Fruit fly (Drosophila melanogaster) whole organism, embryonic: ENCODE data around the gene lab.

ENCODE experiments used
- Blimp-1 ChIP-seq: fragments of 200-800 bp; sonication (Bioruptor generic); optimal IDR thresholded peaks from 3 replicates; lab custom pipeline; 2018; ENCODE audit warnings: missing biosample characterization, missing genetic modification characterization, mild to moderate bottlenecking, moderate library complexity, missing genetic modification reagents
- C15 ChIP-seq: fragments of 200-800 bp; sonication (Bioruptor generic); IDR thresholded peaks from 3 replicates; pipeline ENCODE4 v1.3.6; 2022; ENCODE audit warnings: missing biosample characterization, missing genetic modification characterization
- CG10321 ChIP-seq: fragments of 200-800 bp; sonication (Bioruptor generic); IDR thresholded peaks from 2 replicates; pipeline ENCODE4 v1.3.6; 2022; ENCODE audit warnings: missing biosample characterization, missing genetic modification characterization
- CG10565 ChIP-seq: fragments of 200-800 bp; sonication (Bioruptor generic); optimal IDR thresholded peaks from 3 replicates; lab custom pipeline; 2016; ENCODE audit warnings: missing biosample characterization, mild to moderate bottlenecking, missing genetic modification characterization
- CG11398 ChIP-seq: fragments of 200-800 bp; sonication (Bioruptor generic); optimal IDR thresholded peaks from 2 replicates; lab custom pipeline; 2016; ENCODE audit warnings: missing biosample characterization, missing genetic modification characterization
- CG11695 ChIP-seq: fragments of 200-800 bp; sonication (Bioruptor generic); IDR thresholded peaks from 3 replicates; pipeline ENCODE4 v1.3.6; 2022; ENCODE audit warnings: missing biosample characterization, missing genetic modification characterization
- CG13624 ChIP-seq: fragments of 200-800 bp; sonication (Bioruptor generic); optimal IDR thresholded peaks from 2 replicates; lab custom pipeline; 2016; ENCODE audit warnings: missing biosample characterization, missing genetic modification characterization
- CG14667 ChIP-seq: fragments of 200-800 bp; sonication (Bioruptor generic); IDR thresholded peaks from 2 replicates; pipeline ENCODE4 v1.3.6; 2022; ENCODE audit warnings: missing biosample characterization, missing genetic modification characterization
- CG18619 ChIP-seq: fragments of 200-800 bp; sonication (Bioruptor generic); optimal IDR thresholded peaks from 3 replicates; lab custom pipeline; 2017; ENCODE audit warnings: missing biosample characterization, mild to moderate bottlenecking, missing genetic modification characterization
- CG2199 ChIP-seq: fragments of 200-800 bp; sonication (Bioruptor generic); IDR thresholded peaks from 3 replicates; pipeline ENCODE4 v1.3.6; 2022; ENCODE audit warnings: missing biosample characterization, missing genetic modification characterization
- CG2889 ChIP-seq: fragments of 200-800 bp; sonication (Bioruptor generic); IDR thresholded peaks from 3 replicates; pipeline ENCODE4 v1.3.6; 2022; ENCODE audit warnings: missing biosample characterization, missing genetic modification characterization
- CG30403 ChIP-seq: fragments of 200-800 bp; sonication (Bioruptor generic); optimal IDR thresholded peaks from 3 replicates; lab custom pipeline; 2016; ENCODE audit warnings: missing biosample characterization, missing genetic modification characterization
- CG32772 ChIP-seq: fragments of 200-800 bp; sonication (Bioruptor generic); IDR thresholded peaks from 2 replicates; pipeline ENCODE4 v1.3.6; 2022; ENCODE audit warnings: missing biosample characterization, missing genetic modification characterization
- CG3281 ChIP-seq: fragments of 200-800 bp; sonication (Bioruptor generic); optimal IDR thresholded peaks from 3 replicates; lab custom pipeline; 2017; ENCODE audit warnings: missing biosample characterization, mild to moderate bottlenecking, missing genetic modification characterization
- CG33557 ChIP-seq: fragments of 200-800 bp; sonication (Bioruptor generic); optimal IDR thresholded peaks from 2 replicates; lab custom pipeline; 2019; ENCODE audit warnings: missing biosample characterization, mild to moderate bottlenecking, missing genetic modification characterization, moderate library complexity
- CG3407 ChIP-seq: fragments of 200-800 bp; sonication (Bioruptor generic); optimal IDR thresholded peaks from 2 replicates; lab custom pipeline; 2018; ENCODE audit warnings: missing biosample characterization, mild to moderate bottlenecking, missing genetic modification characterization
- CG5180 ChIP-seq: fragments of 200-800 bp; sonication (Bioruptor generic); optimal IDR thresholded peaks from 3 replicates; lab custom pipeline; 2017; ENCODE audit warnings: missing biosample characterization, missing genetic modification characterization, mild to moderate bottlenecking, moderate library complexity, missing genetic modification reagents
- CG6272 ChIP-seq: fragments of 200-800 bp; sonication (Bioruptor generic); IDR thresholded peaks from 2 replicates; pipeline ENCODE4 v1.3.6; 2022; ENCODE audit warnings: missing biosample characterization, missing genetic modification characterization
- CG7786 ChIP-seq: fragments of 200-800 bp; sonication (Bioruptor generic); optimal IDR thresholded peaks from 2 replicates; lab custom pipeline; 2016; ENCODE audit warnings: missing biosample characterization, missing genetic modification characterization
- CG7987 ChIP-seq: fragments of 200-800 bp; sonication (Bioruptor generic); optimal IDR thresholded peaks from 2 replicates; lab custom pipeline; 2018; ENCODE audit warnings: missing biosample characterization, mild to moderate bottlenecking, missing genetic modification characterization, moderate library complexity
- CG8290 ChIP-seq, 3 experiments: fragments of 200-800 bp; sonication (Bioruptor generic); optimal IDR thresholded peaks; 2 replicates each; lab custom pipeline; 2016 to 2019; ENCODE audit warnings: missing biosample characterization in 3 of 3, missing genetic modification characterization in 3 of 3, mild to moderate bottlenecking in 2 of 3, moderate library complexity in 1 of 3
- CG9727 ChIP-seq: fragments of 200-800 bp; sonication (Bioruptor generic); optimal IDR thresholded peaks from 3 replicates; lab custom pipeline; 2017; ENCODE audit warnings: missing biosample characterization, mild to moderate bottlenecking, missing genetic modification characterization
- CkIIα-i1 ChIP-seq: fragments of 200-800 bp; sonication (Bioruptor generic); IDR thresholded peaks from 2 replicates; pipeline ENCODE4 v1.3.6; 2022; ENCODE audit warnings: missing biosample characterization, missing genetic modification characterization
- Drgx ChIP-seq: fragments of 200-800 bp; sonication (Bioruptor generic); IDR thresholded peaks from 2 replicates; pipeline ENCODE4 v1.3.6; 2022; ENCODE audit warnings: missing biosample characterization, missing genetic modification characterization
- Fer3 ChIP-seq: fragments of 200-800 bp; sonication (Bioruptor generic); optimal IDR thresholded peaks from 2 replicates; lab custom pipeline; 2018; ENCODE audit warnings: missing biosample characterization, mild to moderate bottlenecking, missing genetic modification characterization, moderate library complexity
- GATAe ChIP-seq: fragments of 200-800 bp; sonication (Bioruptor generic); conservative IDR thresholded peaks from 2 replicates; pipeline ENCODE4 v1.3.6; 2022; ENCODE audit warnings: missing biosample characterization, missing genetic modification characterization
- Lim3 ChIP-seq: fragments of 200-800 bp; sonication (Bioruptor generic); IDR thresholded peaks from 2 replicates; pipeline ENCODE4 v1.3.6; 2022; ENCODE audit warnings: missing biosample characterization, missing genetic modification characterization
- Opbp ChIP-seq: fragments of 200-800 bp; sonication (Bioruptor generic); IDR thresholded peaks from 3 replicates; pipeline ENCODE4 v1.3.6; 2022; ENCODE audit warnings: missing biosample characterization, missing genetic modification characterization; ENCODE audit not compliant: partially characterized antibody
- Vsx1 ChIP-seq: fragments of 200-800 bp; sonication (Bioruptor generic); optimal IDR thresholded peaks from 2 replicates; lab custom pipeline; 2017; ENCODE audit warnings: missing biosample characterization, mild to moderate bottlenecking, missing genetic modification characterization, missing genetic modification reagents
- Xrp1 ChIP-seq: fragments of 200-800 bp; sonication (Bioruptor generic); IDR thresholded peaks from 2 replicates; pipeline ENCODE4 v1.3.6; 2022; ENCODE audit warnings: missing biosample characterization, missing genetic modification characterization
- ab ChIP-seq: fragments of 200-800 bp; sonication (Bioruptor generic); optimal IDR thresholded peaks from 2 replicates; lab custom pipeline; 2016; ENCODE audit warnings: missing biosample characterization, missing genetic modification characterization
- bab2 ChIP-seq: fragments of 200-800 bp; sonication (Bioruptor generic); optimal IDR thresholded peaks from 2 replicates; lab custom pipeline; 2016; ENCODE audit warnings: missing biosample characterization, missing genetic modification characterization
- bsh ChIP-seq, 2 experiments: fragments of 200-800 bp; sonication (Bioruptor generic); optimal IDR thresholded peaks; 2 replicates each; lab custom pipeline; 2017 to 2018; ENCODE audit warnings: mild to moderate bottlenecking in 2 of 2, missing biosample characterization in 2 of 2, missing genetic modification characterization in 2 of 2, moderate library complexity in 1 of 2
- cas ChIP-seq: fragments of 200-800 bp; sonication (Bioruptor generic); IDR thresholded peaks from 2 replicates; pipeline ENCODE4 v1.3.6; 2022; ENCODE audit warnings: missing biosample characterization, missing genetic modification characterization
- chinmo ChIP-seq: fragments of 200-800 bp; sonication (Bioruptor generic); IDR thresholded peaks from 4 replicates; pipeline ENCODE4 v1.3.6; 2022; ENCODE audit warnings: missing biosample characterization, missing genetic modification characterization; ENCODE audit not compliant: partially characterized antibody
- chm ChIP-seq: fragments of 200-800 bp; sonication (Bioruptor generic); IDR thresholded peaks from 2 replicates; pipeline ENCODE4 v1.3.6; 2022; ENCODE audit warnings: missing biosample characterization, missing genetic modification characterization
- croc ChIP-seq: fragments of 200-800 bp; sonication (Bioruptor generic); conservative IDR thresholded peaks from 3 replicates; pipeline ENCODE4 v1.3.6; 2022; ENCODE audit warnings: missing biosample characterization, missing genetic modification characterization
- dmrt11E ChIP-seq: fragments of 200-800 bp; sonication (Bioruptor generic); optimal IDR thresholded peaks from 3 replicates; lab custom pipeline; 2018; ENCODE audit warnings: missing biosample characterization, mild to moderate bottlenecking, missing genetic modification characterization, moderate library complexity
- gcm ChIP-seq: fragments of 200-800 bp; sonication (Bioruptor generic); optimal IDR thresholded peaks from 2 replicates; lab custom pipeline; 2019; ENCODE audit warnings: missing biosample characterization, mild to moderate bottlenecking, missing genetic modification characterization, moderate library complexity
- gro ChIP-seq: fragments of 200-800 bp; sonication (Bioruptor generic); optimal IDR thresholded peaks from 2 replicates; lab custom pipeline; 2016; ENCODE audit warnings: missing biosample characterization, missing genetic modification characterization
- gsb-n ChIP-seq: fragments of 200-800 bp; sonication (Bioruptor generic); optimal IDR thresholded peaks from 3 replicates; lab custom pipeline; 2018; ENCODE audit warnings: missing biosample characterization, mild to moderate bottlenecking, missing genetic modification characterization
- ham ChIP-seq: fragments of 200-800 bp; sonication (Bioruptor generic); IDR thresholded peaks from 2 replicates; pipeline ENCODE4 v1.3.6; 2022; ENCODE audit warnings: missing biosample characterization, missing genetic modification characterization
- ken ChIP-seq: fragments of 200-800 bp; sonication (Bioruptor generic); IDR thresholded peaks from 3 replicates; pipeline ENCODE4 v1.3.6; 2022; ENCODE audit warnings: missing biosample characterization, missing genetic modification characterization
- lbe ChIP-seq: fragments of 200-800 bp; sonication (Bioruptor generic); optimal IDR thresholded peaks from 2 replicates; lab custom pipeline; 2016; ENCODE audit warnings: missing biosample characterization, mild to moderate bottlenecking, missing genetic modification characterization
- nerfin-2 ChIP-seq: fragments of 200-800 bp; sonication (Bioruptor generic); IDR thresholded peaks from 2 replicates; pipeline ENCODE4 v1.3.6; 2022; ENCODE audit warnings: missing biosample characterization, missing genetic modification characterization; ENCODE audit not compliant: partially characterized antibody
- pfk ChIP-seq: fragments of 200-800 bp; sonication (Bioruptor generic); optimal IDR thresholded peaks from 2 replicates; lab custom pipeline; 2018; ENCODE audit warnings: missing biosample characterization, mild to moderate bottlenecking, missing genetic modification characterization, moderate library complexity
- prd ChIP-seq, 3 experiments: fragments of >200 bp in 2 of 3; fragments of 200-800 bp in 1 of 3; sonication (Bioruptor generic) in 1 of 3; optimal IDR thresholded peaks in 2 of 3; IDR thresholded peaks in 1 of 3; 2 replicates in 2 of 3; 3 replicates in 1 of 3; pipeline versions ENCODE4 v1.3.6 to Lab custom; 2017 to 2022; ENCODE audit warnings: missing biosample characterization in 1 of 3, missing genetic modification characterization in 1 of 3
- sima ChIP-seq: fragments of 200-800 bp; sonication (Bioruptor generic); optimal IDR thresholded peaks from 2 replicates; lab custom pipeline; 2016; ENCODE audit warnings: missing biosample characterization, missing genetic modification characterization
- trem ChIP-seq: fragments of 200-800 bp; optimal IDR thresholded peaks from 3 replicates; lab custom pipeline; 2019; ENCODE audit warnings: missing biosample characterization, mild to moderate bottlenecking, missing genetic modification characterization, moderate library complexity
- usp ChIP-seq: fragments of >200 bp; optimal IDR thresholded peaks from 2 replicates; lab custom pipeline; 2017; ENCODE audit warnings: missing biosample characterization, missing genetic modification characterization

Gene lab

DNA sequence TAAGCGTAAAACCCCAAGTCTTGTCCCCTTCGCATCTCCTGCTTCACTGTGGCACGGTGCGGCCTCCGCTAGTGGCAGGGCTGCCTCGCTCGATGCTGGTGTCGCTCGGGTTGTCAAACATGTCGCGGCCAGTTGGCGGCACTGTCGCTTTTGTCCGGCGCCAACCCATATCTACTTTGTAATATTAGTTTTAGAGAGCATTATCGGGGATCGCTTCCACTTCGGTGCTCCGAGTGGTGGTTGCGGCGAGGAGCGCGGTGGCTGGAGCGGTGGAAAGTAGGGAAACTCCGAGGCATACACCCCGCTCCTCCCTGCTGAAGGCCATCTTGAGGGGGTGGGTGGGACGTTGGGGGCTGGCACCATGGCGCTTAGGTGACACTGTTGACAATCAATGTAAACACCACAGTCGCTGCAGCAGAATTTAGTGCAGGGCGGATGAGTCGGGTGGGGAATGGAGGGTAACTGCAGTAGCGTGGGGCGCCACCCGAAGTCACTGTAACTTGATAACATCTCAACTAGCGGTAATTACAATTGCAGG lies 13.2 kb downstream of the lab start (continued):
- TF ChIP-seq CG8290 (GFP tag; optimal IDR thresholded peaks at IDR 0.05; lab: Kevin White, UChicago): no peak
- peak in 1 of 2 experiments; percentile 56 for TF ChIP-seq CG8290 (tag; optimal IDR thresholded peaks at IDR 0.05; lab: Kevin White, UChicago)
- TF ChIP-seq CG3281 (GFP tag; lab: Kevin White, UChicago): no peak
- no peak for TF ChIP-seq sima (GFP tag; lab: Kevin White, UChicago)
- TF ChIP-seq CG13624 (GFP tag; lab: Kevin White, UChicago): no peak
- TF ChIP-seq CG10565 (GFP tag; lab: Kevin White, UChicago): no peak
- no peak for TF ChIP-seq ham (GFP tag; lab: Robert Waterston, UW)
- TF ChIP-seq bab2 (GFP tag; lab: Kevin White, UChicago): no peak
- no peak for TF ChIP-seq CkIIα-i1
- TF ChIP-seq CG2889 (GFP tag; lab: Robert Waterston, UW): no peak
- TF ChIP-seq Blimp-1 (GFP tag; lab: Kevin White, UChicago): peak; percentile 37
- TF ChIP-seq gro (GFP tag; lab: Kevin White, UChicago): no peak
- TF ChIP-seq CG10321 (GFP tag; lab: Robert Waterston, UW): no peak
- TF ChIP-seq Xrp1: peak; percentile 71
- TF ChIP-seq lbe (GFP tag; lab: Kevin White, UChicago): no peak
- no peak for TF ChIP-seq prd (optimal IDR thresholded peaks at IDR 0.05; lab: Kevin White, UChicago)
- TF ChIP-seq prd (GFP tag; IDR thresholded peaks at IDR 0.05; lab: Robert Waterston, UW): peak; percentile 33; the same call in 1 of the 3 replicates
- no peak for TF ChIP-seq CG11398 (GFP tag; lab: Kevin White, UChicago)
- TF ChIP-seq usp (GFP tag; lab: Kevin White, UChicago): no peak
- peak; percentile 54; the same call in 1 of the 2 replicates for TF ChIP-seq chm (GFP tag; lab: Robert Waterston, UW)
- no peak for TF ChIP-seq croc (GFP tag; lab: Robert Waterston, UW)
- no peak for TF ChIP-seq CG14667 (GFP tag; lab: Robert Waterston, UW)
- TF ChIP-seq CG30403 (GFP tag; lab: Kevin White, UChicago): no peak
- no peak for TF ChIP-seq CG7786 (GFP tag; lab: Kevin White, UChicago)
- peak; percentile 17 for TF ChIP-seq CG7987 (GFP tag; lab: Kevin White, UChicago)
- TF ChIP-seq CG11695: no peak
- peak; percentile 90 for TF ChIP-seq CG5180 (GFP tag; lab: Kevin White, UChicago)
- 0 out of 2 replicates have a peak, but pooled peaks have one; percentile 6 for TF ChIP-seq cas
- no peak for TF ChIP-seq pfk (GFP tag; lab: Kevin White, UChicago)
- no peak for TF ChIP-seq gcm
- peak; percentile 80 for TF ChIP-seq CG3407 (GFP tag; lab: Kevin White, UChicago)
- peak; percentile 46 for TF ChIP-seq dmrt11E (tag; lab: Kevin White, UChicago)
- no peak for TF ChIP-seq Fer3 (tag; lab: Kevin White, UChicago)
- TF ChIP-seq CG9727 (GFP tag; lab: Kevin White, UChicago): peak; percentile 62
- TF ChIP-seq bsh (GFP tag; optimal IDR thresholded peaks at IDR 0.05; lab: Kevin White, UChicago): peak in 1 of 2 experiments; percentile 57
- TF ChIP-seq trem (tag; lab: Kevin White, UChicago): peak; percentile 3
- no peak for TF ChIP-seq nerfin-2 (GFP tag; lab: Robert Waterston, UW)
- peak; percentile 79 for TF ChIP-seq CG33557 (GFP tag; lab: Kevin White, UChicago)
- no peak for TF ChIP-seq Opbp (GFP tag; lab: Robert Waterston, UW)
- peak; percentile 39 for TF ChIP-seq Vsx1 (GFP tag; lab: Kevin White, UChicago)
- TF ChIP-seq Lim3: no peak
- TF ChIP-seq CG32772 (GFP tag; lab: Robert Waterston, UW): no peak
- TF ChIP-seq gsb-n: peak; percentile 43
- TF ChIP-seq chinmo: no peak
- no peak for TF ChIP-seq C15
- no peak for TF ChIP-seq Drgx
- TF ChIP-seq CG6272 (GFP tag; lab: Robert Waterston, UW): no peak
- TF ChIP-seq CG18619 (GFP tag; lab: Kevin White, UChicago): peak; percentile 27
- no peak for TF ChIP-seq ken (GFP tag; lab: Robert Waterston, UW)
- 0 out of 3 replicates have a peak, but pooled peaks have one; percentile 51 for TF ChIP-seq CG2199 (GFP tag; lab: Robert Waterston, UW)
- TF ChIP-seq ab: no peak
- TF ChIP-seq GATAe: no peak
